Worm (Caenorhabditis elegans) whole organism, L1 larva: Measurements from ENCODE around the gene cyp-14A3.

ENCODE experiments used
- ceh-8 ChIP-seq: fragments of 200-800 bp; sonication (Bioruptor generic); optimal IDR thresholded peaks from 2 replicates; lab custom pipeline; 2018; ENCODE audit warnings: mild to moderate bottlenecking, missing genetic modification characterization, moderate library complexity, missing compliant biosample characterization
- ceh-82 ChIP-seq, 3 experiments: fragments of 150-350 bp in 1 of 3; sonication (generic microtip) in 2 of 3; optimal IDR thresholded peaks; 2 replicates each; lab custom pipeline; 2014 to 2017; ENCODE audit warnings: missing biosample characterization in 3 of 3, missing genetic modification characterization in 3 of 3
- dsc-1 ChIP-seq: sonication (generic microtip); optimal IDR thresholded peaks from 2 replicates; lab custom pipeline; 2016; ENCODE audit warnings: mild to moderate bottlenecking, missing genetic modification characterization, missing compliant biosample characterization
- efl-1 ChIP-seq, 4 experiments: fragments of 150-350 bp; optimal IDR thresholded peaks in 3 of 4; peaks in 1 of 4; 1 replicate in 1 of 4; 2 replicates in 3 of 4; lab custom pipeline; 2014; ENCODE audit warnings: missing biosample characterization in 2 of 4, missing genetic modification characterization in 2 of 4, missing genetic modification reagents in 2 of 4
- elt-2 ChIP-seq: sonication (generic microtip); optimal IDR thresholded peaks from 2 replicates; lab custom pipeline; 2016; ENCODE audit warnings: missing genetic modification characterization, mild to moderate bottlenecking, inconsistent platforms, missing compliant biosample characterization, missing genetic modification reagents
- elt-3 ChIP-seq, 6 experiments: fragments of 150-350 bp in 1 of 6; sonication (generic microtip); optimal IDR thresholded peaks; 2 replicates each; lab custom pipeline; 2017 to 2018; ENCODE audit warnings: missing biosample characterization in 6 of 6, missing genetic modification characterization in 6 of 6, inconsistent platforms in 1 of 6
- fkh-10 ChIP-seq: sonication (generic microtip); optimal IDR thresholded peaks from 2 replicates; lab custom pipeline; 2017; ENCODE audit warnings: missing biosample characterization, missing genetic modification reagents, missing genetic modification characterization
- grh-1 ChIP-seq: fragments of 200-800 bp; sonication (Bioruptor generic); IDR thresholded peaks from 2 replicates; pipeline ENCODE4 v1.3.6; 2022; ENCODE audit warnings: missing genetic modification reagents, missing genetic modification characterization, missing compliant biosample characterization
- hpl-2 ChIP-seq: fragments of 150-350 bp; optimal IDR thresholded peaks from 2 replicates; lab custom pipeline; 2014; ENCODE audit warnings: missing biosample characterization, missing genetic modification reagents, missing genetic modification characterization
- irx-1 ChIP-seq: sonication (generic microtip); optimal IDR thresholded peaks from 2 replicates; lab custom pipeline; 2016; ENCODE audit warnings: missing genetic modification characterization, missing compliant biosample characterization
- jun-1 ChIP-seq: fragments of 150-350 bp; optimal IDR thresholded peaks from 2 replicates; lab custom pipeline; 2014; ENCODE audit warnings: missing biosample characterization, missing genetic modification reagents, missing genetic modification characterization
- lin-39 ChIP-seq: fragments of 150-350 bp; optimal IDR thresholded peaks from 2 replicates; lab custom pipeline; 2014; ENCODE audit warnings: missing biosample characterization, missing genetic modification reagents, missing genetic modification characterization
- lir-3 ChIP-seq: sonication (generic microtip); optimal IDR thresholded peaks from 2 replicates; lab custom pipeline; 2016; ENCODE audit warnings: mild to moderate bottlenecking, missing genetic modification characterization, moderate library complexity, missing compliant biosample characterization; ENCODE audit not compliant: poor library complexity
- lsy-2 ChIP-seq, 2 experiments: fragments of 150-350 bp; optimal IDR thresholded peaks; 2 replicates each; lab custom pipeline; 2014; ENCODE audit warnings: missing biosample characterization in 2 of 2, missing genetic modification characterization in 2 of 2
- mef-2 ChIP-seq: fragments of 150-350 bp; optimal IDR thresholded peaks from 2 replicates; lab custom pipeline; 2014; ENCODE audit warnings: missing biosample characterization, missing genetic modification characterization
- mep-1 ChIP-seq: fragments of 150-350 bp; optimal IDR thresholded peaks from 2 replicates; lab custom pipeline; 2014; ENCODE audit warnings: missing biosample characterization, missing genetic modification characterization
- nhr-237 ChIP-seq: fragments of 150-350 bp; optimal IDR thresholded peaks from 2 replicates; lab custom pipeline; 2014; ENCODE audit warnings: missing biosample characterization, missing genetic modification characterization
- nhr-28 ChIP-seq: fragments of 150-350 bp; optimal IDR thresholded peaks from 2 replicates; lab custom pipeline; 2014; ENCODE audit warnings: missing biosample characterization, missing genetic modification characterization
- nhr-47 ChIP-seq: sonication (generic microtip); optimal IDR thresholded peaks from 2 replicates; lab custom pipeline; 2016; ENCODE audit warnings: mild to moderate bottlenecking, missing genetic modification characterization, moderate library complexity, missing compliant biosample characterization
- nhr-71 ChIP-seq: sonication (generic microtip); optimal IDR thresholded peaks from 2 replicates; lab custom pipeline; 2016; ENCODE audit warnings: mild to moderate bottlenecking, missing genetic modification characterization, moderate library complexity, missing compliant biosample characterization
- nhr-76 ChIP-seq: sonication (generic microtip); optimal IDR thresholded peaks from 2 replicates; lab custom pipeline; 2017; ENCODE audit warnings: missing biosample characterization, missing genetic modification characterization
- nhr-77 ChIP-seq: fragments of 150-350 bp; optimal IDR thresholded peaks from 2 replicates; lab custom pipeline; 2014; ENCODE audit warnings: missing biosample characterization, missing genetic modification characterization
- nhr-85 ChIP-seq: sonication (generic microtip); peaks from one replicate; lab custom pipeline; 2016; ENCODE audit warnings: missing genetic modification characterization, inconsistent platforms, missing compliant biosample characterization
- pax-3 ChIP-seq: fragments of 200-800 bp; sonication (Bioruptor generic); optimal IDR thresholded peaks from 2 replicates; lab custom pipeline; 2018; ENCODE audit warnings: mild to moderate bottlenecking, missing genetic modification characterization, moderate library complexity, missing compliant biosample characterization
- skn-1 ChIP-seq: fragments of 150-350 bp; optimal IDR thresholded peaks from 2 replicates; lab custom pipeline; 2014; ENCODE audit warnings: missing biosample characterization, missing genetic modification characterization
- snpc-4 ChIP-seq: fragments of 150-350 bp; optimal IDR thresholded peaks from 2 replicates; lab custom pipeline; 2014; ENCODE audit warnings: missing biosample characterization, missing genetic modification characterization
- snu-23 ChIP-seq: sonication (generic microtip); optimal IDR thresholded peaks from 2 replicates; lab custom pipeline; 2016; ENCODE audit warnings: missing genetic modification characterization, missing compliant biosample characterization
- sox-4 ChIP-seq: sonication (generic microtip); optimal IDR thresholded peaks from 2 replicates; lab custom pipeline; 2016; ENCODE audit warnings: missing genetic modification characterization, missing compliant biosample characterization
- sup-37 ChIP-seq: fragments of 200-800 bp; sonication (Bioruptor generic); optimal IDR thresholded peaks from 2 replicates; lab custom pipeline; 2018; ENCODE audit warnings: mild to moderate bottlenecking, missing genetic modification characterization, missing compliant biosample characterization
- swsn-7 ChIP-seq: sonication (generic microtip); optimal IDR thresholded peaks from 2 replicates; lab custom pipeline; 2016; ENCODE audit warnings: missing genetic modification characterization, missing compliant biosample characterization
- tlp-1 ChIP-seq: fragments of 150-350 bp; optimal IDR thresholded peaks from 2 replicates; lab custom pipeline; 2014; ENCODE audit warnings: missing biosample characterization, missing genetic modification characterization
- unc-130 ChIP-seq: fragments of 150-350 bp; optimal IDR thresholded peaks from 2 replicates; lab custom pipeline; 2017; ENCODE audit warnings: missing biosample characterization, missing genetic modification characterization, inconsistent platforms
- unc-30 ChIP-seq: sonication (generic microtip); optimal IDR thresholded peaks from 2 replicates; lab custom pipeline; 2017; ENCODE audit warnings: missing biosample characterization, missing genetic modification characterization
- unc-62 ChIP-seq: fragments of 150-350 bp; optimal IDR thresholded peaks from 2 replicates; lab custom pipeline; 2014; ENCODE audit warnings: missing biosample characterization, missing genetic modification reagents, missing genetic modification characterization
- unc-98 ChIP-seq: fragments of 200-800 bp; sonication (Bioruptor generic); IDR thresholded peaks from 2 replicates; pipeline ENCODE4 v1.3.6; 2022; ENCODE audit warnings: missing genetic modification characterization, missing compliant biosample characterization
- vab-15 ChIP-seq: sonication (generic microtip); optimal IDR thresholded peaks from 2 replicates; lab custom pipeline; 2017; ENCODE audit warnings: missing genotype, mild to moderate bottlenecking, missing genetic modification characterization, missing compliant biosample characterization
- zip-4 ChIP-seq: fragments of 200-800 bp; sonication (Bioruptor generic); optimal IDR thresholded peaks from 2 replicates; lab custom pipeline; 2018; ENCODE audit warnings: mild to moderate bottlenecking, missing genetic modification characterization, moderate library complexity, missing compliant biosample characterization
- ztf-11 ChIP-seq, 2 experiments: sonication (generic microtip); optimal IDR thresholded peaks; 2 replicates each; lab custom pipeline; 2016 to 2017; ENCODE audit warnings: missing genetic modification characterization in 2 of 2, missing biosample characterization in 1 of 2, missing compliant biosample characterization in 1 of 2

cyp-14A3 gene

DNA sequence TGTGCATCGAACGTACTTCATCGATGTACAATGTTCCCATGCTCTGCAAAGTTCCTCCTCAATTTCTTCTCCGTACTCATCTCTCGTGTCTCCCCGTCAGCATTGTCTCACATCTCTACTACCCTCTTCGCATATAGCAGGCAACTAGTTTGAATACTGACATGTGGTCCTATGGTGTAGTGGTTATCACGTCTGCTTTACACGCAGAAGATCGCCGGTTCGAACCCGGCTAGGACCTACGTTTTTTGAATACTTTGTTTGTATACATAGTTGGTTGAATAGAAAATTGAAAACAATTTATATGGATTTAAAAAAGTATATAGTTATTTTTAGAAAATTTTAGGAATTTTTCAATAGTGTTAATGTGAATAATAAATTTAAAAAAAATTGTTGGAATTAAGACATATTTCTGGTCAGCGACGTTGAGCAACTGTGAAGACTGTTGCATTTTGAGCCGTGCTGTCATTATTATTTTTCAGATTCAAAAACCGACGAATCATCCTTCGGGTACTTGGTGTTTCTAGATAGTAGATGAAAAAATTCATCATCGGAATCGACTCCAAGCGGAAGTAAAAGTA, 33.0 kb upstream of the cyp-14A3 start (continued):
- TF ChIP-seq fkh-10 (GFP tag; lab: Kevin White, UChicago) (peak; percentile 51), unc-130 (peak; percentile 78), dsc-1 (tag; lab: Kevin White, UChicago) (peak; percentile 84), mef-2 (tag; lab: Kevin White, UChicago) (peak; percentile 12), zip-4 (no peak), nhr-47 (peak; percentile 87), lir-3 (tag; lab: Kevin White, UChicago) (peak; percentile 86), elt-2 (tag; lab: Kevin White, UChicago) (peak; percentile 31), sup-37 (peak; percentile 7), elt-3 (tag; optimal IDR thresholded peaks at IDR 0.05; lab: Kevin White, UChicago) (peak in 2 of 6 experiments; percentile 60 to 88), nhr-71 (tag; lab: Kevin White, UChicago) (peak; percentile 86), skn-1 (tag; lab: Kevin White, UChicago) (peak; percentile 78), nhr-77 (tag; lab: Kevin White, UChicago) (peak; percentile 53), vab-15 (tag; lab: Kevin White, UChicago) (peak; percentile 11), tlp-1 (tag; lab: Kevin White, UChicago) (no peak), unc-62 (GFP tag; lab: Kevin White, UChicago) (no peak), snpc-4 (tag; lab: Kevin White, UChicago) (peak; percentile 26), ztf-11 (tag; optimal IDR thresholded peaks at IDR 0.05; lab: Kevin White, UChicago) (peak in 1 of 2 experiments; percentile 63), unc-30 (no peak), mep-1 (tag; lab: Kevin White, UChicago) (peak; percentile 91), unc-98 (no peak), swsn-7 (tag; lab: Kevin White, UChicago) (peak; percentile 81), nhr-76 (tag; lab: Kevin White, UChicago) (peak; percentile 31), pax-3 (peak; percentile 41), nhr-237 (tag; lab: Kevin White, UChicago) (peak; percentile 4)
- TF ChIP-seq, all 84 proteins: peak for 53

ce11 chrX:13305779-13306178, 31.8 kb upstream of the cyp-14A3 start, which contains the start of gene srd-43:
Gene srd-43 (minus strand): TSS chrX:13305844.
- TF ChIP-seq ztf-11 (tag; optimal IDR thresholded peaks at IDR 0.05; lab: Kevin White, UChicago), result no peak
- TF ChIP-seq ceh-8 (GFP tag; lab: Kevin White, UChicago), result peak; percentile 33
- TF ChIP-seq lsy-2 (tag; optimal IDR thresholded peaks at IDR 0.05; lab: Kevin White, UChicago), result no peak

ce11 chrX:13303357-13303756, 29.4 kb upstream of the cyp-14A3 start, which contains the start of gene srd-42:
Gene srd-42 (minus strand): TSS chrX:13303457.
- TF ChIP-seq zip-4 (no peak), hpl-2 (GFP tag; lab: Kevin White, UChicago) (no peak), ceh-8 (GFP tag; lab: Kevin White, UChicago) (peak; percentile 69), nhr-76 (tag; lab: Kevin White, UChicago) (no peak)

DNA sequence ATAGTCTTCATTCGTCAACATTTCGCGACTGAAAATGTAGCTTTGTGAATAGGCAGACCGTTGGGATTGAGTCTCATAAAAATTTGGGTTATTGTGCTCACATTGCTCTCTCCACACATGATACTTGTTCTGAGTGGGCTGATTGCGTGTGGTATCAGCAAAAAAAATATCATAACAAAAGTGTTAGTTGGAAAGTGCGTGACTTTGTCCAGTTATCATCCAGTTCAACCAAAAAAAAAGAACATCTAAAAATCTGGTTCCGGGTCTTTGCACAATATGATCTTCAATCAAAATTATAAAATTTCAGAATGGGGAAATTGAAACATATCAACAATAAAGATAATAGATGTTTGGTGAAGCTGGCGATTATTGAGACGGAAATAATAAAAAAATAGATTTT, 26.5 kb upstream of the cyp-14A3 start, which contains the start of gene srd-39:
TSS of gene srd-39 (minus strand) at position 101 of the 400 bp plus-strand sequence.
- no peak for TF ChIP-seq efl-1 (optimal IDR thresholded peaks at IDR 0.05; lab: Kevin White, UChicago)
- TF ChIP-seq efl-1 (GFP tag; optimal IDR thresholded peaks at IDR 0.05 in 1 of 2; lab: Kevin White, UChicago), result peak in 1 of 2 experiments; percentile 74
- no peak for TF ChIP-seq jun-1

ce11 chrX:13294669-13295068, 20.7 kb upstream of the cyp-14A3 start, which contains the start of gene srd-36:
Gene srd-36 (minus strand): TSS chrX:13294769.
- TF ChIP-seq nhr-85 (tag; lab: Kevin White, UChicago) (no peak), snpc-4 (tag; lab: Kevin White, UChicago) (no peak), nhr-76 (tag; lab: Kevin White, UChicago) (no peak), grh-1 (GFP tag; lab: Robert Waterston, UW) (no peak), nhr-237 (tag; lab: Kevin White, UChicago) (no peak), nhr-28 (tag; lab: Kevin White, UChicago) (no peak), ceh-82 (tag; optimal IDR thresholded peaks at IDR 0.05; lab: Kevin White, UChicago) (no peak), sox-4 (tag; lab: Kevin White, UChicago) (no peak), lin-39 (tag; lab: Kevin White, UChicago) (no peak), snu-23 (GFP tag; lab: Kevin White, UChicago) (no peak), lsy-2 (tag; optimal IDR thresholded peaks at IDR 0.05; lab: Kevin White, UChicago) (no peak), irx-1 (no peak)
- TF ChIP-seq, all 84 proteins: peak for 0
